Worm (Caenorhabditis elegans) whole organism, L3 larva: ENCODE results near the gene popl-5.

ENCODE experiments used
- R02D3.7 ChIP-seq: fragments of 150-350 bp; optimal IDR thresholded peaks from 2 replicates; lab custom pipeline; 2014; ENCODE audit warnings: missing biosample characterization, missing genetic modification characterization
- ZK546.5 ChIP-seq: sonication (generic microtip); optimal IDR thresholded peaks from 2 replicates; lab custom pipeline; 2017; ENCODE audit warnings: missing biosample characterization, missing genetic modification characterization
- ceh-28 ChIP-seq: fragments of 150-350 bp; optimal IDR thresholded peaks from 2 replicates; lab custom pipeline; 2014; ENCODE audit warnings: missing biosample characterization, missing genetic modification reagents, missing genetic modification characterization
- ceh-82 ChIP-seq: fragments of 150-350 bp; optimal IDR thresholded peaks from 2 replicates; lab custom pipeline; 2014; ENCODE audit warnings: missing biosample characterization, missing genetic modification characterization
- ceh-9 ChIP-seq: sonication (generic microtip); optimal IDR thresholded peaks from 2 replicates; lab custom pipeline; 2018; ENCODE audit warnings: missing biosample characterization, missing genetic modification characterization
- egl-27 ChIP-seq: sonication (generic microtip); optimal IDR thresholded peaks from 4 replicates; lab custom pipeline; 2017; ENCODE audit warnings: missing biosample characterization, missing genetic modification reagents, missing genetic modification characterization
- elt-2 ChIP-seq: sonication (generic microtip); optimal IDR thresholded peaks from 2 replicates; lab custom pipeline; 2016; ENCODE audit warnings: missing genetic modification reagents, mild to moderate bottlenecking, missing genetic modification characterization, missing compliant biosample characterization
- elt-3 ChIP-seq, 3 experiments: fragments of 150-350 bp in 1 of 3; sonication (generic microtip) in 2 of 3; optimal IDR thresholded peaks; 2 replicates in 2 of 3; 4 replicates in 1 of 3; lab custom pipeline; 2014 to 2017; ENCODE audit warnings: missing biosample characterization in 3 of 3, missing genetic modification characterization in 3 of 3
- fos-1 ChIP-seq: fragments of 150-350 bp; optimal IDR thresholded peaks from 2 replicates; lab custom pipeline; 2014; ENCODE audit warnings: missing biosample characterization, missing genetic modification characterization
- nhr-11 ChIP-seq: fragments of 150-350 bp; optimal IDR thresholded peaks from 2 replicates; lab custom pipeline; 2014; ENCODE audit warnings: missing biosample characterization, missing genetic modification characterization
- nhr-76 ChIP-seq: fragments of 150-350 bp; sonication (generic microtip); optimal IDR thresholded peaks from 5 replicates; lab custom pipeline; 2014; ENCODE audit warnings: missing biosample characterization, missing genetic modification characterization
- unc-62 ChIP-seq: fragments of 150-350 bp; sonication (generic microtip); optimal IDR thresholded peaks from 4 replicates; lab custom pipeline; 2014; ENCODE audit warnings: missing biosample characterization, missing genetic modification reagents, missing genetic modification characterization

- TF ChIP-seq elt-3 (tag; optimal IDR thresholded peaks at IDR 0.05; lab: Kevin White, UChicago) (no peak), egl-27 (tag; lab: Kevin White, UChicago) (no peak), elt-2 (no peak), ceh-82 (no peak), nhr-76 (tag; lab: Kevin White, UChicago) (no peak), fos-1 (no peak), unc-62 (no peak), ZK546.5 (tag; lab: Kevin White, UChicago) (no peak), R02D3.7 (no peak), nhr-11 (tag; lab: Kevin White, UChicago) (no peak), ceh-9 (tag; lab: Kevin White, UChicago) (no peak), ceh-28 (tag; lab: Kevin White, UChicago) (no peak)
These were observed 33.2 kb downstream of the popl-5 start for ce11 chrIII:11453970-11454369.
